Worm (Caenorhabditis elegans) whole organism, midembryonic: ENCODE results near the gene R07B7.6.

ENCODE experiments used
- T22C8.4 ChIP-seq: fragments of 200-800 bp; sonication (Bioruptor generic); IDR thresholded peaks from 2 replicates; pipeline ENCODE4 v1.3.6; 2022; ENCODE audit warnings: missing genetic modification characterization, missing compliant biosample characterization
- cog-1 ChIP-seq: sonication (generic microtip); optimal IDR thresholded peaks from 2 replicates; lab custom pipeline; 2016; ENCODE audit warnings: missing genetic modification characterization, missing compliant biosample characterization
- flt-1 ChIP-seq: fragments of 200-800 bp; sonication (Bioruptor generic); IDR thresholded peaks from 2 replicates; pipeline ENCODE4 v1.3.6; 2022; ENCODE audit warnings: missing genetic modification characterization, missing compliant biosample characterization
- klf-2 ChIP-seq: fragments of 200-800 bp; sonication (Bioruptor generic); conservative IDR thresholded peaks from 2 replicates; pipeline ENCODE4 v1.3.6; 2022; ENCODE audit warnings: missing genetic modification reagents, missing genetic modification characterization, missing compliant biosample characterization
- med-1 ChIP-seq: sonication (generic microtip); optimal IDR thresholded peaks from 2 replicates; lab custom pipeline; 2017; ENCODE audit warnings: missing genetic modification characterization, mild to moderate bottlenecking, missing compliant biosample characterization, antibody characterized with exemption, missing genetic modification reagents; ENCODE audit not compliant: insufficient read depth
- ref-1 ChIP-seq: fragments of 200-800 bp; sonication (Bioruptor generic); conservative IDR thresholded peaks from 2 replicates; pipeline ENCODE4 v1.3.6; 2022; ENCODE audit warnings: missing genetic modification reagents, missing genetic modification characterization, missing compliant biosample characterization
- tab-1 ChIP-seq: fragments of 200-800 bp; sonication (Bioruptor generic); IDR thresholded peaks from 2 replicates; pipeline ENCODE4 v1.3.6; 2022; ENCODE audit warnings: missing genetic modification characterization, missing compliant biosample characterization
- ztf-23 ChIP-seq: fragments of 200-800 bp; sonication (Bioruptor generic); IDR thresholded peaks from 2 replicates; pipeline ENCODE4 v1.3.6; 2022; ENCODE audit warnings: missing genetic modification reagents, missing genetic modification characterization, missing compliant biosample characterization
- ztf-29 ChIP-seq: fragments of 200-800 bp; sonication (Bioruptor generic); IDR thresholded peaks from 2 replicates; pipeline ENCODE4 v1.3.6; 2022; ENCODE audit warnings: missing genetic modification reagents, missing genetic modification characterization, missing compliant biosample characterization

R07B7.6 gene

ce11 chrV:12037889-12038288, 36.9 kb downstream of the R07B7.6 start:
- TF ChIP-seq klf-2 (GFP tag; lab: Robert Waterston, UW): no peak
- TF ChIP-seq ztf-29 (GFP tag; lab: Robert Waterston, UW): no peak
- no peak for TF ChIP-seq ztf-23 (GFP tag; lab: Robert Waterston, UW)
- no peak for TF ChIP-seq flt-1 (GFP tag; lab: Robert Waterston, UW)
- TF ChIP-seq tab-1 (GFP tag; lab: Robert Waterston, UW): no peak

- no peak for TF ChIP-seq klf-2 (GFP tag; lab: Robert Waterston, UW)
- TF ChIP-seq cog-1 (tag; lab: Kevin White, UChicago): no peak
- TF ChIP-seq ref-1 (GFP tag; lab: Robert Waterston, UW): no peak
- TF ChIP-seq med-1 (GFP tag; lab: Kevin White, UChicago): no peak
- TF ChIP-seq flt-1 (GFP tag; lab: Robert Waterston, UW): no peak
- TF ChIP-seq tab-1 (GFP tag; lab: Robert Waterston, UW): no peak
- TF ChIP-seq ztf-23 (GFP tag; lab: Robert Waterston, UW): no peak
- no peak for TF ChIP-seq T22C8.4 (GFP tag; lab: Robert Waterston, UW)
Measured at ce11 chrV:12036129-12036528, 38.7 kb downstream of the R07B7.6 start.

- no peak for TF ChIP-seq flt-1 (GFP tag; lab: Robert Waterston, UW)
Measured at ce11 chrV:12033841-12034240, 40.9 kb downstream of the R07B7.6 start.

- TF ChIP-seq flt-1 (GFP tag; lab: Robert Waterston, UW): no peak
- no peak for TF ChIP-seq ref-1 (GFP tag; lab: Robert Waterston, UW)
- no peak for TF ChIP-seq cog-1 (tag; lab: Kevin White, UChicago)
- TF ChIP-seq tab-1 (GFP tag; lab: Robert Waterston, UW): no peak
- no peak for TF ChIP-seq T22C8.4 (GFP tag; lab: Robert Waterston, UW)
- no peak for TF ChIP-seq ztf-29 (GFP tag; lab: Robert Waterston, UW)
- TF ChIP-seq ztf-23 (GFP tag; lab: Robert Waterston, UW): no peak
- TF ChIP-seq klf-2 (GFP tag; lab: Robert Waterston, UW): no peak
- TF ChIP-seq med-1 (GFP tag; lab: Kevin White, UChicago): no peak
Measured at ce11 chrV:12032060-12032459, 42.7 kb downstream of the R07B7.6 start, which contains the start of gene pkc-1. TSS of gene pkc-1 (minus strand) at chrV:12032160.

- TF ChIP-seq ztf-29 (GFP tag; lab: Robert Waterston, UW) (no peak), flt-1 (GFP tag; lab: Robert Waterston, UW) (no peak), med-1 (GFP tag; lab: Kevin White, UChicago) (no peak), ztf-23 (GFP tag; lab: Robert Waterston, UW) (no peak), tab-1 (GFP tag; lab: Robert Waterston, UW) (no peak), klf-2 (GFP tag; lab: Robert Waterston, UW) (no peak), ref-1 (GFP tag; lab: Robert Waterston, UW) (no peak)
Measured at ce11 chrV:12028151-12028550, 46.6 kb downstream of the R07B7.6 start.

ce11 chrV:12026878-12027477, 47.8 kb downstream of the R07B7.6 start:
- no peak for TF ChIP-seq tab-1 (GFP tag; lab: Robert Waterston, UW)
- no peak for TF ChIP-seq T22C8.4 (GFP tag; lab: Robert Waterston, UW)
- TF ChIP-seq med-1 (GFP tag; lab: Kevin White, UChicago): no peak
- no peak for TF ChIP-seq ref-1 (GFP tag; lab: Robert Waterston, UW)
- no peak for TF ChIP-seq klf-2 (GFP tag; lab: Robert Waterston, UW)
- TF ChIP-seq ztf-23 (GFP tag; lab: Robert Waterston, UW): no peak
- TF ChIP-seq cog-1 (tag; lab: Kevin White, UChicago): no peak
- no peak for TF ChIP-seq flt-1 (GFP tag; lab: Robert Waterston, UW)
- no peak for TF ChIP-seq ztf-29 (GFP tag; lab: Robert Waterston, UW)

- TF ChIP-seq ztf-29 (GFP tag; lab: Robert Waterston, UW): no peak
- TF ChIP-seq tab-1 (GFP tag; lab: Robert Waterston, UW): no peak
- TF ChIP-seq T22C8.4 (GFP tag; lab: Robert Waterston, UW): no peak
- TF ChIP-seq ztf-23 (GFP tag; lab: Robert Waterston, UW): no peak
- no peak for TF ChIP-seq flt-1 (GFP tag; lab: Robert Waterston, UW)
- TF ChIP-seq ref-1 (GFP tag; lab: Robert Waterston, UW): no peak
- no peak for TF ChIP-seq med-1 (GFP tag; lab: Kevin White, UChicago)
- no peak for TF ChIP-seq klf-2 (GFP tag; lab: Robert Waterston, UW)
- no peak for TF ChIP-seq cog-1 (tag; lab: Kevin White, UChicago)
Measured at ce11 chrV:12025683-12026082, 49.1 kb downstream of the R07B7.6 start.

- TF ChIP-seq cog-1 (tag; lab: Kevin White, UChicago) (no peak), ztf-29 (GFP tag; lab: Robert Waterston, UW) (no peak), T22C8.4 (GFP tag; lab: Robert Waterston, UW) (no peak), tab-1 (GFP tag; lab: Robert Waterston, UW) (peak; percentile 30; the same call in 1 of the 2 replicates), klf-2 (GFP tag; lab: Robert Waterston, UW) (no peak), ztf-23 (GFP tag; lab: Robert Waterston, UW) (no peak), med-1 (GFP tag; lab: Kevin White, UChicago) (no peak), flt-1 (GFP tag; lab: Robert Waterston, UW) (no peak)
Measured at ce11 chrV:12024273-12024672, 50.5 kb downstream of the R07B7.6 start.
